Worm (Caenorhabditis elegans): ENCODE results near the gene cnc-11.
A peak's percentile ranks its signal among the peaks of the same experiment; 100 is the strongest.

cnc-11 gene

DNA sequence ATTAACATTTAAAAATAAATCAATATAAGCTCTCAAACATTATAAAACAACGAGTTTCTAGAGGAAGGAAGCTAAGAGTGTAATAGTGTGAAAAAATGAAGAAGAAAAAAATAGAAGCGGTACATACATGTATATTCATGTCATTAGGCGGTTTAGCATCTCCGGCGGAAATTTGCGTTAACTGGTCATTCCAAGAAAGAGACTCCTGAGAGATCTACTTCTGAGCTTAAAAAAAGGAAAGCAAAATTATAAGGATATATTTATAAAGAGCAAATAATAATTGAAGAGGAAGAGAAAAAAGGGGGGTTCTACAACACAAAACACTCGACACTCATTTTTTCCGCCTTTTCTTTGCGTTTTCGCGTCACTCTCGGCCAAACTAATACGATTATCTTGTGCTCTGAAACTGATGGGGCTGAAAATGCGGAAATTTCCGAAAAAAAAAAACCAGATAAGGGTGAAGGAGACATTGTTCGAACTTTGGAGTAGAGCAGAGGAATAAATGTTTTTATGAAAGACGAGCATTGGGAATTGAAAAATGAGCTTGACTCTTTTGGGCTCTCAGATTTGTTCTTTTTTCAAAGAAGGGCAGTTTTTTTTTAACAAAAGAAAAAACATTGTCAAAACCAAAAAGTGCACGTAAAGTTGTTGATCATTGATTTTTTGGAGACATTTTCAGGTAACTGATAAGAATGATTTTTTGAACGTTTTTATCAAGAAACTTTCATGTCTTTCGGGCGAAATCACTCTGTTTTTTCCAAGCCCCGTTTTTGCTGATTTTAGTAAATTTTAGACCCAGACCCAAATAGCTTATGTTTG lies 27.3 kb upstream of the cnc-11 start:
- no peak for TF ChIP-seq sem-2 (GFP tag; optimal IDR thresholded peaks at IDR 0.05)
- TF ChIP-seq elt-1 (tag; optimal IDR thresholded peaks at IDR 0.05; ENCODE audit: borderline replicate concordance, insufficient read depth): no peak
- no peak for TF ChIP-seq zip-8 (tag; optimal IDR thresholded peaks at IDR 0.05)
- TF ChIP-seq ceh-39 (tag; optimal IDR thresholded peaks at IDR 0.05): no peak
- no peak for TF ChIP-seq sptf-1 (tag; optimal IDR thresholded peaks at IDR 0.05)
- TF ChIP-seq snpc-4 (tag; optimal IDR thresholded peaks at IDR 0.05): no peak
- no peak for TF ChIP-seq pha-4 (tag; optimal IDR thresholded peaks at IDR 0.05)
- no peak for TF ChIP-seq nhr-28 (tag; optimal IDR thresholded peaks at IDR 0.05)
- no peak for TF ChIP-seq ceh-43 (GFP tag; optimal IDR thresholded peaks at IDR 0.05)
- no peak for TF ChIP-seq lsy-2 (tag; optimal IDR thresholded peaks at IDR 0.05)
- TF ChIP-seq ces-1 (GFP tag; optimal IDR thresholded peaks at IDR 0.05): no peak

DNA sequence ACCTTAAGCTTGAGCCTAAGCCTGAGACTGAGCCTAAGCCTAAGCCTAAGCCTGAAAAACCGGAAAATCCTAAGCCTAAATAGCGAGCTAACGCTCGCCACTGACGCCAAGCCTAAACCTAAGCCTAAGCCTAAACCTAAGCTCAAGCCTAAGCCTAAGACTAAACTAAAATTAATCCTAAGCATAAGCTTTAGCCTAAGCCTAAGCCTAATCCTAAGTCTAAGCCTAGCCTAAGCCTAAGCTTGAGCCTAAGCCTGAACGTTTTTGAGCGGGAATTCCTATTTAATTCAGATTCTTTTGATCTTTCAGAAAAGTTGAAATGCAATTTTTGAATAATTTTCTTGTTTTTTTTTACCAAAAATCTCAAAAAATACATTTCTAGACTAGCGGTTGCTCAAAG lies 26.0 kb upstream of the cnc-11 start:
- TF ChIP-seq elt-1 (tag; optimal IDR thresholded peaks at IDR 0.05; ENCODE audit: borderline replicate concordance, insufficient read depth): no peak
- TF ChIP-seq mab-5 (tag; optimal IDR thresholded peaks at IDR 0.05): no peak
- TF ChIP-seq ztf-11 (tag; optimal IDR thresholded peaks at IDR 0.05): no peak
- no peak for TF ChIP-seq lin-13 (tag; optimal IDR thresholded peaks at IDR 0.05)
- no peak for TF ChIP-seq ces-1 (GFP tag; optimal IDR thresholded peaks at IDR 0.05)
- no peak for TF ChIP-seq drap-1 (GFP tag; optimal IDR thresholded peaks at IDR 0.05)
- TF ChIP-seq blmp-1 (tag; optimal IDR thresholded peaks at IDR 0.05): no peak
- no peak for TF ChIP-seq mls-2 (tag; optimal IDR thresholded peaks at IDR 0.05)
- TF ChIP-seq snpc-4 (tag; optimal IDR thresholded peaks at IDR 0.05): no peak
- no peak for TF ChIP-seq tbx-8 (GFP tag; optimal IDR thresholded peaks at IDR 0.05)

ce11 chrV:1422269-1422668 lies 19.9 kb upstream of the cnc-11 start:
- TF ChIP-seq pha-4 (tag; optimal IDR thresholded peaks at IDR 0.05): no peak
- peak; percentile 55 for TF ChIP-seq ces-1 (GFP tag; optimal IDR thresholded peaks at IDR 0.05)
- TF ChIP-seq lsy-2 (tag; optimal IDR thresholded peaks at IDR 0.05): no peak
- TF ChIP-seq blmp-1 (tag; optimal IDR thresholded peaks at IDR 0.05): no peak
- TF ChIP-seq bed-3 (GFP tag; optimal IDR thresholded peaks at IDR 0.05): no peak
- TF ChIP-seq cnd-1 (tag; optimal IDR thresholded peaks at IDR 0.05): no peak
- no peak for TF ChIP-seq M03D4.4 (tag; optimal IDR thresholded peaks at IDR 0.05)

- TF ChIP-seq ham-2 (GFP tag; optimal IDR thresholded peaks at IDR 0.05): peak; percentile 9
- TF ChIP-seq nhr-2 (tag; optimal IDR thresholded peaks at IDR 0.05): no peak
- peak; percentile 44 for TF ChIP-seq sptf-1 (tag; optimal IDR thresholded peaks at IDR 0.05)
Observed at ce11 chrV:1423338-1423737, 18.8 kb upstream of the cnc-11 start.

- TF ChIP-seq tbx-8 (GFP tag; optimal IDR thresholded peaks at IDR 0.05) (no peak), pha-4 (tag; optimal IDR thresholded peaks at IDR 0.05) (peak; percentile 9)
Observed at ce11 chrV:1425595-1425994, 16.5 kb upstream of the cnc-11 start, which contains the start of gene R12A1.3. R12A1.3 (minus strand) TSS chrV:1425794.

ce11 chrV:1431702-1432187 lies 10.4 kb upstream of the cnc-11 start, which contains the start of gene ges-1:
ges-1 (minus strand) TSS chrV:1432137.
- no peak for TF ChIP-seq mep-1 (tag; optimal IDR thresholded peaks at IDR 0.05)
- no peak for TF ChIP-seq nhr-12 (tag; optimal IDR thresholded peaks at IDR 0.05)

ce11 chrV:1432500-1433418 lies 9.4 kb upstream of the cnc-11 start:
- TF ChIP-seq unc-120 (tag; optimal IDR thresholded peaks at IDR 0.05; ENCODE audit: poor library complexity, severe bottlenecking): no peak
- TF ChIP-seq sptf-1 (tag; optimal IDR thresholded peaks at IDR 0.05): no peak
- TF ChIP-seq elt-1 (tag; optimal IDR thresholded peaks at IDR 0.05; ENCODE audit: borderline replicate concordance, insufficient read depth): no peak
- TF ChIP-seq sem-2 (GFP tag; optimal IDR thresholded peaks at IDR 0.05): no peak
- TF ChIP-seq lsy-2 (tag; optimal IDR thresholded peaks at IDR 0.05): no peak
- no peak for TF ChIP-seq cnd-1 (tag; optimal IDR thresholded peaks at IDR 0.05)
- no peak for TF ChIP-seq ces-1 (GFP tag; optimal IDR thresholded peaks at IDR 0.05)
- TF ChIP-seq drap-1 (GFP tag; optimal IDR thresholded peaks at IDR 0.05): no peak
- TF ChIP-seq mls-2 (tag; optimal IDR thresholded peaks at IDR 0.05): no peak
- TF ChIP-seq unc-39 (tag; optimal IDR thresholded peaks at IDR 0.05): no peak
- TF ChIP-seq elt-3 (tag; optimal IDR thresholded peaks at IDR 0.05): no peak
- TF ChIP-seq ztf-11 (tag; optimal IDR thresholded peaks at IDR 0.05): no peak
- TF ChIP-seq mab-5 (tag; optimal IDR thresholded peaks at IDR 0.05): no peak
- no peak for TF ChIP-seq M03D4.4 (tag; optimal IDR thresholded peaks at IDR 0.05)
- no peak for TF ChIP-seq ceh-43 (GFP tag; optimal IDR thresholded peaks at IDR 0.05)
- TF ChIP-seq nhr-12 (tag; optimal IDR thresholded peaks at IDR 0.05): no peak
- TF ChIP-seq pha-4 (tag; optimal IDR thresholded peaks at IDR 0.05): no peak
- no peak for TF ChIP-seq lin-13 (tag; optimal IDR thresholded peaks at IDR 0.05)
- TF ChIP-seq zip-8 (tag; optimal IDR thresholded peaks at IDR 0.05): no peak
